Worm (Caenorhabditis elegans) whole organism, young adult: ENCODE data around the gene ugt-52.

Experiments
- B0261.1 ChIP-seq: sonication (generic microtip); optimal IDR thresholded peaks from 2 replicates; lab custom pipeline; 2016; ENCODE audit warnings: mild to moderate bottlenecking, missing genetic modification characterization, moderate library complexity, missing compliant biosample characterization
- B0336.3 ChIP-seq: fragments of 200-800 bp; sonication (Bioruptor generic); IDR thresholded peaks from 2 replicates; pipeline ENCODE4 v1.3.6; 2022; ENCODE audit warnings: missing genetic modification characterization, missing compliant biosample characterization
- D2030.7 ChIP-seq: fragments of 200-800 bp; sonication (Bioruptor generic); IDR thresholded peaks from 2 replicates; pipeline ENCODE4 v1.3.6; 2022; ENCODE audit warnings: missing genetic modification reagents, missing genetic modification characterization, missing compliant biosample characterization
- F10E7.11 ChIP-seq: sonication (generic microtip); optimal IDR thresholded peaks from 2 replicates; lab custom pipeline; 2017; ENCODE audit warnings: mild to moderate bottlenecking, missing genetic modification characterization, moderate library complexity, missing compliant biosample characterization
- F33H1.4 ChIP-seq: fragments of 200-800 bp; sonication (Bioruptor generic); IDR thresholded peaks from 2 replicates; pipeline ENCODE4 v1.3.6; 2022; ENCODE audit warnings: missing genetic modification reagents, missing genetic modification characterization, missing compliant biosample characterization
- F37B4.10 ChIP-seq: fragments of 200-800 bp; sonication (Bioruptor generic); IDR thresholded peaks from 2 replicates; pipeline ENCODE4 v1.3.6; 2022; ENCODE audit warnings: missing genetic modification characterization, missing compliant biosample characterization
- F39B2.1 ChIP-seq: fragments of 200-800 bp; sonication (Bioruptor generic); IDR thresholded peaks from 2 replicates; pipeline ENCODE4 v1.3.6; 2022; ENCODE audit warnings: missing genetic modification reagents, missing genetic modification characterization, missing compliant biosample characterization
- F52B5.7 ChIP-seq: sonication (generic microtip); optimal IDR thresholded peaks from 2 replicates; lab custom pipeline; 2016; ENCODE audit warnings: mild to moderate bottlenecking, missing genetic modification characterization, missing compliant biosample characterization
- F55B11.4 ChIP-seq: sonication (generic microtip); optimal IDR thresholded peaks from 2 replicates; lab custom pipeline; 2016; ENCODE audit warnings: missing compliant biosample characterization, missing genetic modification characterization, borderline replicate concordance; ENCODE audit not compliant: insufficient read depth
- F57C9.4 ChIP-seq: sonication (generic microtip); optimal IDR thresholded peaks from 2 replicates; lab custom pipeline; 2017; ENCODE audit warnings: mild to moderate bottlenecking, missing genetic modification characterization, missing compliant biosample characterization
- K11D2.4 ChIP-seq: fragments of 200-800 bp; sonication (Bioruptor generic); IDR thresholded peaks from 2 replicates; pipeline ENCODE4 v1.3.6; 2022; ENCODE audit warnings: missing genetic modification reagents, missing genetic modification characterization, missing compliant biosample characterization
- T26A5.8 ChIP-seq: sonication (generic microtip); optimal IDR thresholded peaks from 2 replicates; lab custom pipeline; 2016; ENCODE audit warnings: missing genetic modification characterization, missing compliant biosample characterization
- Y53F4B.3 ChIP-seq: fragments of 200-800 bp; sonication (Bioruptor generic); IDR thresholded peaks from 2 replicates; pipeline ENCODE4 v1.3.6; 2022; ENCODE audit warnings: missing genetic modification reagents, missing genetic modification characterization, missing compliant biosample characterization
- Y79H2A.3 ChIP-seq: fragments of 200-800 bp; sonication (Bioruptor generic); conservative IDR thresholded peaks from 2 replicates; pipeline ENCODE4 v1.3.6; 2022; ENCODE audit warnings: missing genetic modification reagents, missing genetic modification characterization, missing compliant biosample characterization
- Y95B8A.8 ChIP-seq: fragments of 200-800 bp; sonication (Bioruptor generic); IDR thresholded peaks from 2 replicates; pipeline ENCODE4 v1.3.6; 2022; ENCODE audit warnings: missing genetic modification reagents, missing genetic modification characterization, missing compliant biosample characterization
- ama-1 ChIP-seq, 3 experiments: fragments of 150-350 bp in 1 of 3; sonication (generic microtip) in 2 of 3; optimal IDR thresholded peaks; 2 replicates each; lab custom pipeline; 2014 to 2018; ENCODE audit warnings: missing biosample characterization in 2 of 3, missing genetic modification characterization in 2 of 3, missing genetic modification reagents in 2 of 3
- aptf-2 ChIP-seq: fragments of 200-800 bp; sonication (Bioruptor generic); conservative IDR thresholded peaks from 2 replicates; pipeline ENCODE4 v1.3.6; 2022; ENCODE audit warnings: missing genetic modification reagents, missing genetic modification characterization, missing compliant biosample characterization
- attf-6 ChIP-seq: fragments of 200-800 bp; sonication (Bioruptor generic); IDR thresholded peaks from 2 replicates; pipeline ENCODE4 v1.3.6; 2022; ENCODE audit warnings: missing genetic modification reagents, missing genetic modification characterization, missing compliant biosample characterization
- bed-1 ChIP-seq: fragments of 200-800 bp; sonication (Bioruptor generic); IDR thresholded peaks from 2 replicates; pipeline ENCODE4 v1.3.6; 2022; ENCODE audit warnings: missing genetic modification reagents, missing genetic modification characterization, missing compliant biosample characterization
- efl-1 ChIP-seq: fragments of 150-350 bp; optimal IDR thresholded peaks from 2 replicates; lab custom pipeline; 2014; ENCODE audit warnings: missing biosample characterization, missing genetic modification reagents, missing genetic modification characterization
- hrde-1 ChIP-seq: sonication (generic microtip); optimal IDR thresholded peaks from 2 replicates; lab custom pipeline; 2016; ENCODE audit warnings: missing genetic modification characterization, mild to moderate bottlenecking, missing compliant biosample characterization, moderate library complexity, missing genotype, missing genetic modification reagents, borderline replicate concordance
- lin-40 ChIP-seq: sonication (generic microtip); optimal IDR thresholded peaks from 2 replicates; lab custom pipeline; 2016; ENCODE audit warnings: missing genetic modification characterization, mild to moderate bottlenecking, missing compliant biosample characterization, missing genotype, missing genetic modification reagents
- madf-10 ChIP-seq: sonication (generic microtip); optimal IDR thresholded peaks from 2 replicates; lab custom pipeline; 2016; ENCODE audit warnings: mild to moderate bottlenecking, missing genetic modification characterization, missing compliant biosample characterization
- nfyb-1 ChIP-seq: fragments of 200-800 bp; sonication (Bioruptor generic); IDR thresholded peaks from 2 replicates; pipeline ENCODE4 v1.3.6; 2022; ENCODE audit warnings: missing genetic modification reagents, missing genetic modification characterization, missing compliant biosample characterization
- nhr-179 ChIP-seq: sonication (generic microtip); optimal IDR thresholded peaks from 2 replicates; lab custom pipeline; 2016; ENCODE audit warnings: mild to moderate bottlenecking, missing genetic modification characterization, missing compliant biosample characterization
- nhr-80 ChIP-seq: sonication (generic microtip); optimal IDR thresholded peaks from 2 replicates; lab custom pipeline; 2016; ENCODE audit warnings: missing genetic modification characterization, missing compliant biosample characterization
- snpc-1.3 ChIP-seq: sonication (generic microtip); optimal IDR thresholded peaks from 2 replicates; lab custom pipeline; 2017; ENCODE audit warnings: missing genetic modification characterization, mild to moderate bottlenecking, missing compliant biosample characterization, antibody characterized with exemption, moderate library complexity, missing genotype, missing genetic modification reagents; ENCODE audit not compliant: insufficient read depth
- somi-1 ChIP-seq: fragments of 200-800 bp; sonication (Bioruptor generic); optimal IDR thresholded peaks from 2 replicates; lab custom pipeline; 2018; ENCODE audit warnings: mild to moderate bottlenecking, missing genetic modification characterization, missing compliant biosample characterization
- sptf-2 ChIP-seq: fragments of 200-800 bp; sonication (Bioruptor generic); optimal IDR thresholded peaks from 2 replicates; lab custom pipeline; 2018; ENCODE audit warnings: mild to moderate bottlenecking, missing genetic modification characterization, missing compliant biosample characterization
- tbp1 ChIP-seq: fragments of 200-800 bp; sonication (Bioruptor generic); optimal IDR thresholded peaks from 2 replicates; lab custom pipeline; 2018; ENCODE audit warnings: mild to moderate bottlenecking, missing genetic modification characterization, missing compliant biosample characterization
- tbx-9 ChIP-seq: sonication (generic microtip); optimal IDR thresholded peaks from 2 replicates; lab custom pipeline; 2016; ENCODE audit warnings: borderline replicate concordance, missing genetic modification characterization, inconsistent platforms, missing compliant biosample characterization
- tlf-1 ChIP-seq: fragments of 200-800 bp; sonication (Bioruptor generic); optimal IDR thresholded peaks from 2 replicates; lab custom pipeline; 2018; ENCODE audit warnings: mild to moderate bottlenecking, missing genetic modification characterization, missing compliant biosample characterization
- ztf-18 ChIP-seq: sonication (generic microtip); optimal IDR thresholded peaks from 2 replicates; lab custom pipeline; 2016; ENCODE audit warnings: missing genotype, mild to moderate bottlenecking, missing genetic modification characterization, missing compliant biosample characterization
- ztf-22 ChIP-seq: fragments of 200-800 bp; sonication (Bioruptor generic); optimal IDR thresholded peaks from 2 replicates; lab custom pipeline; 2018; ENCODE audit warnings: mild to moderate bottlenecking, missing genetic modification characterization, moderate library complexity, missing compliant biosample characterization
- ztf-3 ChIP-seq: fragments of 200-800 bp; sonication (Bioruptor generic); optimal IDR thresholded peaks from 2 replicates; lab custom pipeline; 2018; ENCODE audit warnings: mild to moderate bottlenecking, missing genetic modification characterization, missing compliant biosample characterization

The ugt-52 gene

DNA sequence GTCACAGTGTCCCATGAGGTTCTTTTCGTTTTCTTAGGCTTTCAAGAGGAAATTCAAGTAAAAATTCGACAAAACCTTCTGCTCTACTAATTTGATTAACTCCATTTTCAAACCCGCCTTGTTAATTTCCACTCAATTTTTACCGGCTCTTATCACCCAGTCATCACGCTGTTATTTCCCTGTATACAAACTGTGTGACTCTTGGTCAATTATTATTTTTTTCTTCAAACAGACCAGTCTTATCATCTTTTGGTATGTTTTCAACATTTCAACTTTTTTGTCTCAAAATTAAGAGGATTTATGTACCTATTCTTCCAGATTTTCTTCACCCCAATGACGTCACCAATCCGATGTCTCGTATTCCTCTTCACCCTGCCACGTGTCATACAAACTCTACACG, at the start of gene ugt-52:
Gene ugt-52, plus strand, starts transcription at position 301 of the 400 bp plus-strand sequence.
- TF ChIP-seq aptf-2 (GFP tag; lab: Robert Waterston, UW) (no peak), ztf-18 (tag; lab: Kevin White, UChicago) (no peak), F10E7.11 (no peak), T26A5.8 (tag; lab: Kevin White, UChicago) (no peak), hrde-1 (tag; lab: Kevin White, UChicago) (no peak), efl-1 (GFP tag; lab: Kevin White, UChicago) (no peak), nhr-80 (peak; percentile 30)
- TF ChIP-seq, all 124 proteins: peak for 1

DNA sequence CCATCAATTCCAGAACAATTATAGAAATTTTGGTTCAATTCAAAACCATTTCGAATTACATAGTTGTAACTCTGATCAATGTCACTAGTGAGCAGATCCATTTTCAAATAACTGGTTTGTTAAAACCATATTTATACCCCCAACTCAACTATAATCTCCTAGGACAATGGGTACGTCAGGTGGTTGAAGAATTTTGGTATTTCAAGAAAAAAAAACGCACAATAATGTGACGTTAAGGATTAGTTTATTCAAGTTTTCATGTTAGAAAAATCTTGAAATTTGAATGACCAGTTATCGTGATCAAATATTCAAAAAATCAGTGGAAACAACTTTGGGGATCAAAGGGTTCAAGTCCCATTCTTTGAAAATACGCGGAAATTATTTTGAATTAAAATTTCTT, 47.6 kb upstream of the ugt-52 start, which contains the start of gene srt-24:
Gene srt-24, minus strand, starts transcription at position 101 of the 400 bp plus-strand sequence.
- no peak for TF ChIP-seq bed-1 (GFP tag; lab: Robert Waterston, UW)
- no peak for TF ChIP-seq F52B5.7 (tag; lab: Kevin White, UChicago)
- no peak for TF ChIP-seq ztf-22
- TF ChIP-seq tbp1 (GFP tag; lab: Kevin White, UChicago) = no peak
- no peak for TF ChIP-seq tlf-1 (GFP tag; lab: Kevin White, UChicago)
- TF ChIP-seq attf-6 = no peak

DNA sequence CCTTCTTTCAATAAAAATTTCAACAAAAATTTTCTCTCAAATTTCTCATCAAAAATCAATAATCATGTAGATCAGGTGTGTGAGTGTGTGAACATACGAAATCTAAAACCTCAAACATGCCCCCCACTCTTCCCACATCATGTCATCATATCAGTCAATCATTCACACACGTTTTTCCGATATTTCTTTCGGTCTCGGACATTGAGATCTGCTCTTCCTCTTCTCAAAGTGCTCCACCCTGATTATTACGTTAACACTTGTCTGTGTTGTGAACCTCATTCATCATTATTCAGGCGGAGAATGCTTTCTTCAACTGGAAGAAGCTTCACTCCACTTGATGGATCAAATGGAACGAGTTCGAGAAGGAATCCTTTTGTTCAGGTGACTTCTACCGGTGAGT, 42.1 kb upstream of the ugt-52 start, which contains the start of gene kvs-5:
Gene kvs-5, plus strand, starts transcription at position 301 of the 400 bp plus-strand sequence.
- no peak for TF ChIP-seq sptf-2 (GFP tag; lab: Kevin White, UChicago)
- TF ChIP-seq tbx-9 (tag; lab: Kevin White, UChicago) = no peak
- no peak for TF ChIP-seq B0336.3 (GFP tag; lab: Robert Waterston, UW)
- TF ChIP-seq F33H1.4 = no peak
- no peak for TF ChIP-seq somi-1
- no peak for TF ChIP-seq Y53F4B.3 (GFP tag; lab: Robert Waterston, UW)
- no peak for TF ChIP-seq tbp1 (GFP tag; lab: Kevin White, UChicago)
- no peak for TF ChIP-seq D2030.7
- TF ChIP-seq nhr-179 = no peak
- no peak for TF ChIP-seq ztf-3 (GFP tag; lab: Kevin White, UChicago)
- no peak for TF ChIP-seq snpc-1.3 (tag; lab: Kevin White, UChicago)
- no peak for TF ChIP-seq madf-10 (tag; lab: Kevin White, UChicago)
- no peak for TF ChIP-seq lin-40 (tag; lab: Kevin White, UChicago)

DNA sequence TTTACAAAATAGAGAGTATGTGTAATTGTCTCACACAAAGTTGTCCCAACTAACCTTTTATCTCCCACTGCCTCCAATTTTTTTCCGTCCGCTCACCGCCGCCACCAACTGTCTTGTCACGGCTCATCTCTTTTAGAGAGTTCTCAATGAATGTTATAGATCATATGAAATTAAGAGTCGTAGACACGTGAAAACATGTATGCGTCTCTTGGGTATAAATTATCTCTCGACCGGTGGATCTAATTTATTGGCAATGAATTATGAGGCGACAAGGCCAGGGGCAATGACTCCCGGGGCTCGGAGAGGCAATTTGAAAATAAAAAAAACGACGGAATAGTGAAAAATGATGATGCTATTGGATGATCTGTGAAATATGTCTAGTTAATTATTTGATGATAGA, 37.9 kb upstream of the ugt-52 start:
- TF ChIP-seq Y95B8A.8 (GFP tag; lab: Robert Waterston, UW) (no peak), nfyb-1 (no peak), ztf-22 (no peak), tbp1 (GFP tag; lab: Kevin White, UChicago) (no peak), T26A5.8 (tag; lab: Kevin White, UChicago) (no peak)

DNA sequence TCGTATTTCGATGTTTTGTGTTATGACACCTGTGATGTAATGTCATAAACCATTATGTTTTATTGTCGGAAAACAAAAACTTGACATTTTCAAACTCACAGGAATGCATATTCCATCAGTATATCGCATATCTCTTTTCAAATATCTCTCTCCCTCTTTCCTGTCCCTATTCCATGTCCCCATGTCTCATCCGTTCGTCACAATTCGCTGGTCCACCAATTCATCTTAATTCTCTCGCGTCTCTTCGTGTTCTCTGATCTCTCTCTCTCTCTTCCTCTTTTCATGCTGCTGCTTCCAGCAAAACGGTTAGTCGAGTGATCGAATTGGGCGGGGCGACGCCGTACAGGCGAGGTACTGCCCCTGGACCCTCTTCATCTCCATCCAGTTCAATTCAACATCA, 36.8 kb upstream of the ugt-52 start:
- TF ChIP-seq F57C9.4 (tag; lab: Kevin White, UChicago) = no peak
- TF ChIP-seq B0261.1 (tag; lab: Kevin White, UChicago) = no peak
- no peak for TF ChIP-seq F33H1.4
- no peak for TF ChIP-seq Y79H2A.3 (GFP tag; lab: Robert Waterston, UW)
- TF ChIP-seq B0336.3 (GFP tag; lab: Robert Waterston, UW) = no peak
- TF ChIP-seq F39B2.1 (GFP tag; lab: Robert Waterston, UW) = no peak
- TF ChIP-seq F55B11.4 = no peak
- no peak for TF ChIP-seq ama-1 (optimal IDR thresholded peaks at IDR 0.05; lab: Kevin White, UChicago)
- TF ChIP-seq ama-1 (GFP tag; optimal IDR thresholded peaks at IDR 0.05; lab: Kevin White, UChicago) = no peak
- no peak for TF ChIP-seq nhr-80
- no peak for TF ChIP-seq K11D2.4 (GFP tag; lab: Robert Waterston, UW)
- no peak for TF ChIP-seq F37B4.10 (GFP tag; lab: Robert Waterston, UW)
